Worm (Caenorhabditis elegans) whole organism, mixed stage, embryonic: ENCODE results near the gene mcm-2.

Source experiments
- M03D4.4 ChIP-seq: sonication (generic microtip); optimal IDR thresholded peaks from 2 replicates; lab custom pipeline; 2017; ENCODE audit warnings: mild to moderate bottlenecking, missing genetic modification characterization, missing compliant biosample characterization
- blmp-1 ChIP-seq: fragments of 150-350 bp; optimal IDR thresholded peaks from 2 replicates; lab custom pipeline; 2014; ENCODE audit warnings: missing biosample characterization, missing genetic modification characterization
- ceh-39 ChIP-seq: fragments of 150-350 bp; optimal IDR thresholded peaks from 2 replicates; lab custom pipeline; 2014; ENCODE audit warnings: missing biosample characterization, missing genetic modification characterization
- ces-1 ChIP-seq: fragments of 150-350 bp; optimal IDR thresholded peaks from 2 replicates; lab custom pipeline; 2014; ENCODE audit warnings: missing biosample characterization, missing genetic modification reagents, missing genetic modification characterization
- elt-1 ChIP-seq: sonication (generic microtip); optimal IDR thresholded peaks from 2 replicates; lab custom pipeline; 2017; ENCODE audit warnings: missing genetic modification characterization, mild to moderate bottlenecking, missing compliant biosample characterization, antibody characterized with exemption, moderate library complexity, borderline replicate concordance; ENCODE audit not compliant: insufficient read depth
- elt-3 ChIP-seq: fragments of 150-350 bp; optimal IDR thresholded peaks from 2 replicates; lab custom pipeline; 2014; ENCODE audit warnings: missing biosample characterization, missing genetic modification characterization
- flh-1 ChIP-seq: fragments of 200-800 bp; sonication (Bioruptor generic); optimal IDR thresholded peaks from 2 replicates; lab custom pipeline; 2018; ENCODE audit warnings: mild to moderate bottlenecking, missing genetic modification characterization, moderate library complexity, missing compliant biosample characterization
- lin-13 ChIP-seq: fragments of 150-350 bp; optimal IDR thresholded peaks from 2 replicates; lab custom pipeline; 2014; ENCODE audit warnings: missing biosample characterization, missing genetic modification characterization
- lsy-2 ChIP-seq: fragments of 150-350 bp; optimal IDR thresholded peaks from 2 replicates; lab custom pipeline; 2014; ENCODE audit warnings: missing biosample characterization, missing genetic modification characterization
- nhr-237 ChIP-seq: fragments of 150-350 bp; optimal IDR thresholded peaks from 2 replicates; lab custom pipeline; 2014; ENCODE audit warnings: missing biosample characterization, missing genetic modification characterization
- pha-4 ChIP-seq: fragments of 150-350 bp; optimal IDR thresholded peaks from 2 replicates; lab custom pipeline; 2018; ENCODE audit warnings: missing biosample characterization, missing genetic modification reagents, missing genetic modification characterization
- snpc-4 ChIP-seq: fragments of 150-350 bp; optimal IDR thresholded peaks from 2 replicates; lab custom pipeline; 2014; ENCODE audit warnings: missing biosample characterization, missing genetic modification characterization
- tbx-8 ChIP-seq: fragments of 200-800 bp; sonication (Bioruptor generic); optimal IDR thresholded peaks from 2 replicates; lab custom pipeline; 2018; ENCODE audit warnings: mild to moderate bottlenecking, missing genetic modification characterization, moderate library complexity, missing compliant biosample characterization

- TF ChIP-seq flh-1 (GFP tag; lab: Kevin White, UChicago) = no peak
- no peak for TF ChIP-seq ces-1 (GFP tag; lab: Kevin White, UChicago)
- no peak for TF ChIP-seq M03D4.4 (tag; lab: Kevin White, UChicago)
- no peak for TF ChIP-seq elt-3 (tag; lab: Kevin White, UChicago)
- TF ChIP-seq lsy-2 (tag; lab: Kevin White, UChicago) = no peak
- TF ChIP-seq pha-4 (tag; lab: Kevin White, UChicago) = no peak
- TF ChIP-seq nhr-237 (tag; lab: Kevin White, UChicago) = no peak
- no peak for TF ChIP-seq blmp-1 (tag; lab: Kevin White, UChicago)
- TF ChIP-seq snpc-4 (tag; lab: Kevin White, UChicago) = no peak
- TF ChIP-seq tbx-8 (GFP tag; lab: Kevin White, UChicago) = no peak
- no peak for TF ChIP-seq elt-1 (tag; lab: Kevin White, UChicago)
- TF ChIP-seq lin-13 (tag; lab: Kevin White, UChicago) = no peak
- TF ChIP-seq ceh-39 (tag; lab: Kevin White, UChicago) = no peak
Measured at ce11 chrII:11964847-11965246, 41.6 kb downstream of the mcm-2 start.
